Worm (Caenorhabditis elegans) whole organism, L2 larva: Measurements from ENCODE around the gene calf-1.
A peak's percentile ranks its signal among the peaks of the same experiment; 100 is the strongest.

Experiments used
- C34F6.9 ChIP-seq: fragments of 150-350 bp; optimal IDR thresholded peaks from 2 replicates; lab custom pipeline; 2014; ENCODE audit warnings: missing biosample characterization, missing genetic modification characterization
- F13H6.1 ChIP-seq: sonication (generic microtip); optimal IDR thresholded peaks from 2 replicates; lab custom pipeline; 2016; ENCODE audit warnings: missing genetic modification characterization, missing compliant biosample characterization
- R02D3.7 ChIP-seq: fragments of 150-350 bp; optimal IDR thresholded peaks from 2 replicates; lab custom pipeline; 2014; ENCODE audit warnings: missing biosample characterization, missing genetic modification characterization
- ZK546.5 ChIP-seq: sonication (generic microtip); optimal IDR thresholded peaks from 2 replicates; lab custom pipeline; 2017; ENCODE audit warnings: missing biosample characterization, missing genetic modification characterization
- alr-1 ChIP-seq: fragments of 150-350 bp; optimal IDR thresholded peaks from 2 replicates; lab custom pipeline; 2014; ENCODE audit warnings: missing biosample characterization, missing genetic modification characterization
- ama-1 ChIP-seq: fragments of 150-350 bp; optimal IDR thresholded peaks from 2 replicates; lab custom pipeline; 2018; ENCODE audit warnings: inconsistent platforms
- blmp-1 ChIP-seq: sonication (generic microtip); optimal IDR thresholded peaks from 2 replicates; lab custom pipeline; 2017; ENCODE audit warnings: missing genetic modification characterization, mild to moderate bottlenecking, missing compliant biosample characterization, antibody characterized with exemption, moderate library complexity; ENCODE audit not compliant: insufficient read depth
- ceh-16 ChIP-seq: fragments of 150-350 bp; optimal IDR thresholded peaks from 2 replicates; lab custom pipeline; 2014; ENCODE audit warnings: missing biosample characterization, missing genetic modification characterization
- ceh-82 ChIP-seq: fragments of 150-350 bp; optimal IDR thresholded peaks from 2 replicates; lab custom pipeline; 2014; ENCODE audit warnings: missing biosample characterization, missing genetic modification characterization
- crh-2 ChIP-seq: sonication (generic microtip); optimal IDR thresholded peaks from 2 replicates; lab custom pipeline; 2017; ENCODE audit warnings: missing biosample characterization, missing genetic modification characterization
- egl-27 ChIP-seq: sonication (generic microtip); optimal IDR thresholded peaks from 3 replicates; lab custom pipeline; 2017; ENCODE audit warnings: missing biosample characterization, missing genetic modification reagents, missing genetic modification characterization
- elt-3 ChIP-seq: sonication (generic microtip); optimal IDR thresholded peaks from 2 replicates; lab custom pipeline; 2017; ENCODE audit warnings: missing biosample characterization, missing genetic modification characterization
- fos-1 ChIP-seq: fragments of 150-350 bp; optimal IDR thresholded peaks from 2 replicates; lab custom pipeline; 2014; ENCODE audit warnings: missing biosample characterization, missing genetic modification characterization
- gmeb-1 ChIP-seq: fragments of 150-350 bp; optimal IDR thresholded peaks from 2 replicates; lab custom pipeline; 2014; ENCODE audit warnings: missing biosample characterization, missing genetic modification characterization
- lin-11 ChIP-seq: fragments of 150-350 bp; sonication (generic microtip); optimal IDR thresholded peaks from 2 replicates; lab custom pipeline; 2014; ENCODE audit warnings: missing biosample characterization, missing genetic modification characterization, inconsistent platforms, mixed read lengths
- lin-13 ChIP-seq: fragments of 150-350 bp; optimal IDR thresholded peaks from 2 replicates; lab custom pipeline; 2014; ENCODE audit warnings: missing biosample characterization, missing genetic modification reagents, missing genetic modification characterization
- lsy-2 ChIP-seq, 2 experiments: fragments of 150-350 bp in 1 of 2; sonication (generic microtip) in 1 of 2; optimal IDR thresholded peaks; 2 replicates each; lab custom pipeline; 2014 to 2017; ENCODE audit warnings: missing biosample characterization in 2 of 2, missing genetic modification characterization in 2 of 2
- mab-5 ChIP-seq: fragments of 150-350 bp; optimal IDR thresholded peaks from 2 replicates; lab custom pipeline; 2014; ENCODE audit warnings: missing biosample characterization, missing genetic modification characterization
- mbf-1 ChIP-seq: sonication (generic microtip); optimal IDR thresholded peaks from 2 replicates; lab custom pipeline; 2017; ENCODE audit warnings: missing biosample characterization, missing genetic modification characterization
- nhr-10 ChIP-seq: sonication (generic microtip); optimal IDR thresholded peaks from 2 replicates; lab custom pipeline; 2017; ENCODE audit warnings: missing biosample characterization, missing genetic modification characterization
- nhr-12 ChIP-seq: fragments of 150-350 bp; optimal IDR thresholded peaks from 2 replicates; lab custom pipeline; 2014; ENCODE audit warnings: missing biosample characterization, missing genetic modification characterization
- nhr-129 ChIP-seq: fragments of 150-350 bp; optimal IDR thresholded peaks from 2 replicates; lab custom pipeline; 2014; ENCODE audit warnings: missing biosample characterization, missing genetic modification characterization
- nhr-21 ChIP-seq: fragments of 150-350 bp; optimal IDR thresholded peaks from 2 replicates; lab custom pipeline; 2014; ENCODE audit warnings: missing biosample characterization, missing genetic modification characterization
- nhr-23 ChIP-seq: fragments of 150-350 bp; optimal IDR thresholded peaks from 2 replicates; lab custom pipeline; 2014; ENCODE audit warnings: missing biosample characterization, missing genetic modification reagents, missing genetic modification characterization
- nhr-237 ChIP-seq: fragments of 150-350 bp; optimal IDR thresholded peaks from 2 replicates; lab custom pipeline; 2014; ENCODE audit warnings: missing biosample characterization, missing genetic modification characterization
- nhr-25 ChIP-seq: fragments of 150-350 bp; sonication (generic microtip); optimal IDR thresholded peaks from 3 replicates; lab custom pipeline; 2014; ENCODE audit warnings: missing biosample characterization, missing genetic modification characterization
- nhr-6 ChIP-seq: fragments of 150-350 bp; optimal IDR thresholded peaks from 2 replicates; lab custom pipeline; 2014; ENCODE audit warnings: missing biosample characterization, missing genetic modification characterization
- nhr-77 ChIP-seq: fragments of 150-350 bp; optimal IDR thresholded peaks from 2 replicates; lab custom pipeline; 2014; ENCODE audit warnings: missing biosample characterization, missing genetic modification characterization
- peb-1 ChIP-seq: fragments of 150-350 bp; optimal IDR thresholded peaks from 2 replicates; lab custom pipeline; 2014; ENCODE audit warnings: missing biosample characterization, missing genetic modification characterization
- skn-1 ChIP-seq: sonication (generic microtip); optimal IDR thresholded peaks from 2 replicates; lab custom pipeline; 2017; ENCODE audit warnings: missing biosample characterization, missing genetic modification characterization
- sma-3 ChIP-seq: sonication (generic microtip); optimal IDR thresholded peaks from 2 replicates; lab custom pipeline; 2016; ENCODE audit warnings: missing genetic modification reagents, missing genetic modification characterization, missing compliant biosample characterization
- snpc-4 ChIP-seq: fragments of 150-350 bp; optimal IDR thresholded peaks from 2 replicates; lab custom pipeline; 2014; ENCODE audit warnings: missing biosample characterization, missing genetic modification characterization
- unc-55 ChIP-seq: fragments of 150-350 bp; sonication (generic microtip); optimal IDR thresholded peaks from 3 replicates; lab custom pipeline; 2014; ENCODE audit warnings: missing biosample characterization, missing genetic modification reagents, missing genetic modification characterization
- unc-62 ChIP-seq: fragments of 150-350 bp; optimal IDR thresholded peaks from 2 replicates; lab custom pipeline; 2014; ENCODE audit warnings: missing biosample characterization, missing genetic modification reagents, missing genetic modification characterization
- zag-1 ChIP-seq: fragments of 150-350 bp; optimal IDR thresholded peaks from 2 replicates; lab custom pipeline; 2014; ENCODE audit warnings: missing biosample characterization, missing genetic modification characterization
- ztf-1 ChIP-seq: fragments of 200-800 bp; sonication (Bioruptor generic); conservative IDR thresholded peaks from 2 replicates; pipeline ENCODE4 v1.3.6; 2022; ENCODE audit warnings: missing genetic modification characterization, missing compliant biosample characterization
- ztf-11 ChIP-seq: sonication (generic microtip); optimal IDR thresholded peaks from 2 replicates; lab custom pipeline; 2017; ENCODE audit warnings: missing biosample characterization, missing genetic modification characterization
- ztf-4 ChIP-seq: fragments of 150-350 bp; optimal IDR thresholded peaks from 2 replicates; lab custom pipeline; 2014; ENCODE audit warnings: missing biosample characterization, missing genetic modification characterization

The calf-1 gene

ce11 chrV:20489102-20489501, 10.2 kb upstream of the calf-1 start, which contains the start of gene srbc-78:
TSS of gene srbc-78 (minus strand) at chrV:20489202.
- TF ChIP-seq blmp-1, result no peak
- TF ChIP-seq ztf-4 (tag; lab: Kevin White, UChicago), result no peak
- no peak for TF ChIP-seq mab-5 (tag; lab: Kevin White, UChicago)
- no peak for TF ChIP-seq nhr-77
- TF ChIP-seq unc-62, result no peak
- TF ChIP-seq crh-2 (tag; lab: Kevin White, UChicago), result no peak
- no peak for TF ChIP-seq nhr-10 (tag; lab: Kevin White, UChicago)

- TF ChIP-seq nhr-23 (tag; lab: Kevin White, UChicago) (no peak), sma-3 (no peak), zag-1 (tag; lab: Kevin White, UChicago) (no peak), elt-3 (tag; lab: Kevin White, UChicago) (no peak), F13H6.1 (peak; percentile 57), blmp-1 (no peak), nhr-6 (no peak), mbf-1 (tag; lab: Kevin White, UChicago) (no peak), unc-55 (GFP tag; lab: Kevin White, UChicago) (peak; percentile 16), egl-27 (no peak), gmeb-1 (tag; lab: Kevin White, UChicago) (no peak), alr-1 (no peak), nhr-21 (tag; lab: Kevin White, UChicago) (no peak), lsy-2 (tag; optimal IDR thresholded peaks at IDR 0.05; lab: Kevin White, UChicago) (peak in 1 of 2 experiments; percentile 33), ztf-1 (GFP tag; lab: Robert Waterston, UW) (no peak), mab-5 (tag; lab: Kevin White, UChicago) (no peak), C34F6.9 (tag; lab: Kevin White, UChicago) (peak; percentile 4), nhr-129 (tag; lab: Kevin White, UChicago) (peak; percentile 51), nhr-12 (tag; lab: Kevin White, UChicago) (no peak), nhr-77 (no peak), ZK546.5 (no peak), skn-1 (tag; lab: Kevin White, UChicago) (no peak), nhr-10 (tag; lab: Kevin White, UChicago) (no peak)
Observed at ce11 chrV:20486549-20486948, 7.7 kb upstream of the calf-1 start.

ce11 chrV:20485285-20485684, 6.4 kb upstream of the calf-1 start, which contains the start of gene dhcr-7:
TSS of gene dhcr-7 (minus strand) at chrV:20485385.
- TF ChIP-seq unc-55 (GFP tag; lab: Kevin White, UChicago) (no peak), sma-3 (no peak), nhr-23 (tag; lab: Kevin White, UChicago) (no peak), nhr-25 (tag; lab: Kevin White, UChicago) (no peak), nhr-129 (tag; lab: Kevin White, UChicago) (no peak), ztf-1 (GFP tag; lab: Robert Waterston, UW) (no peak), skn-1 (tag; lab: Kevin White, UChicago) (no peak)

- TF ChIP-seq nhr-6, result no peak
- no peak for TF ChIP-seq unc-62
- TF ChIP-seq lin-13 (GFP tag; lab: Kevin White, UChicago), result no peak
- no peak for TF ChIP-seq ceh-82 (tag; lab: Kevin White, UChicago)
- TF ChIP-seq nhr-12 (tag; lab: Kevin White, UChicago), result no peak
- TF ChIP-seq ama-1, result no peak
- TF ChIP-seq nhr-237, result no peak
- no peak for TF ChIP-seq ztf-11 (tag; lab: Kevin White, UChicago)
- TF ChIP-seq skn-1 (tag; lab: Kevin White, UChicago), result no peak
- TF ChIP-seq mbf-1 (tag; lab: Kevin White, UChicago), result no peak
- no peak for TF ChIP-seq nhr-10 (tag; lab: Kevin White, UChicago)
- no peak for TF ChIP-seq snpc-4 (tag; lab: Kevin White, UChicago)
- no peak for TF ChIP-seq peb-1 (tag; lab: Kevin White, UChicago)
- no peak for TF ChIP-seq ztf-4 (tag; lab: Kevin White, UChicago)
- TF ChIP-seq ztf-1 (GFP tag; lab: Robert Waterston, UW), result no peak
- no peak for TF ChIP-seq F13H6.1
Observed at ce11 chrV:20480790-20481189, 1.9 kb upstream of the calf-1 start.

ce11 chrV:20476981-20477380, 1.9 kb downstream of the calf-1 start:
- TF ChIP-seq nhr-77, result no peak
- no peak for TF ChIP-seq mbf-1 (tag; lab: Kevin White, UChicago)
- TF ChIP-seq nhr-10 (tag; lab: Kevin White, UChicago), result no peak
- TF ChIP-seq fos-1 (tag; lab: Kevin White, UChicago), result no peak
- TF ChIP-seq nhr-23 (tag; lab: Kevin White, UChicago), result no peak
- TF ChIP-seq egl-27, result no peak
- TF ChIP-seq lin-13 (GFP tag; lab: Kevin White, UChicago), result no peak
- TF ChIP-seq peb-1 (tag; lab: Kevin White, UChicago), result no peak
- TF ChIP-seq snpc-4 (tag; lab: Kevin White, UChicago), result no peak
- peak; percentile 26 for TF ChIP-seq unc-55 (GFP tag; lab: Kevin White, UChicago)
- TF ChIP-seq unc-62, result no peak
- TF ChIP-seq nhr-237, result no peak
- no peak for TF ChIP-seq ztf-1 (GFP tag; lab: Robert Waterston, UW)
- TF ChIP-seq alr-1, result no peak
- peak; percentile 5 for TF ChIP-seq C34F6.9 (tag; lab: Kevin White, UChicago)
- TF ChIP-seq lsy-2 (tag; optimal IDR thresholded peaks at IDR 0.05; lab: Kevin White, UChicago), result peak in 1 of 2 experiments; percentile 59
- no peak for TF ChIP-seq F13H6.1
- TF ChIP-seq lin-11 (tag; lab: Kevin White, UChicago), result no peak
- no peak for TF ChIP-seq R02D3.7 (tag; lab: Kevin White, UChicago)
- no peak for TF ChIP-seq nhr-129 (tag; lab: Kevin White, UChicago)
- no peak for TF ChIP-seq crh-2 (tag; lab: Kevin White, UChicago)
- no peak for TF ChIP-seq ceh-16 (tag; lab: Kevin White, UChicago)
